Fruit fly (Drosophila melanogaster): ENCODE measurements around the gene CG13607.

DNA sequence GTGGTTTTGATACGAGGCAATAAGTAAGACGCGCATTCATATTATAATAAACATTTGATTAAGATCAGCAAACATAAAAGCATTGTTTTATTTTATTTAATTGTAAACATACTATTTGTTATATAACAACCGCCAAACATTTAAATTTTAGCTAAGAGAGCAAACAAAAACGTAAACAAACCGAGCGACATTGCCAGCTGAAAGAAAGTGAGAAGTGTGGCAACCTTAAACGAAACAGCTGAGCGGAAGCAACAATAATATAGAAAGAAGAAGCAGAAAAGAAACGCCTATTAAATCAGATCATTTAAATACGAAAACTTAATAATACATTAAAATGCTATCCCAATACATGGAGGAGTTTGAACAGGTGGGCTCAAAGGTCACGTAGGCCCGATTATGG is 18.5 kb upstream of the CG13607 start, which contains the start of gene Sec10:
- TF ChIP-seq CTCF (optimal IDR thresholded peaks at IDR 0.05) = no peak
- TF ChIP-seq CG8478 (optimal IDR thresholded peaks at IDR 0.05) = no peak
